Worm (Caenorhabditis elegans) whole organism, late embryonic: ENCODE data around the gene aex-3.

Source experiments
- C38D4.7 ChIP-seq: fragments of 200-800 bp; sonication (Bioruptor generic); optimal IDR thresholded peaks from 2 replicates; lab custom pipeline; 2018; ENCODE audit warnings: mild to moderate bottlenecking, missing genetic modification characterization, moderate library complexity, missing compliant biosample characterization
- K09A11.1 ChIP-seq: sonication (generic microtip); optimal IDR thresholded peaks from 2 replicates; lab custom pipeline; 2017; ENCODE audit warnings: antibody characterized with exemption, mild to moderate bottlenecking, missing genetic modification characterization, missing compliant biosample characterization; ENCODE audit not compliant: insufficient read depth
- ama-1 ChIP-seq: fragments of 150-350 bp; optimal IDR thresholded peaks from 2 replicates; lab custom pipeline; 2014
- ceh-31 ChIP-seq: sonication (generic microtip); optimal IDR thresholded peaks from 2 replicates; lab custom pipeline; 2016; ENCODE audit warnings: missing genetic modification characterization, missing compliant biosample characterization
- ceh-48 ChIP-seq: sonication (generic microtip); optimal IDR thresholded peaks from 2 replicates; lab custom pipeline; 2016; ENCODE audit warnings: missing genetic modification characterization, inconsistent platforms, missing compliant biosample characterization
- dmd-4 ChIP-seq: sonication (generic microtip); optimal IDR thresholded peaks from 2 replicates; lab custom pipeline; 2016; ENCODE audit warnings: borderline replicate concordance, missing genetic modification characterization, missing compliant biosample characterization
- dve-1 ChIP-seq: sonication (generic microtip); optimal IDR thresholded peaks from 2 replicates; lab custom pipeline; 2017; ENCODE audit warnings: antibody characterized with exemption, mild to moderate bottlenecking, missing genetic modification characterization, missing compliant biosample characterization
- elt-2 ChIP-seq: sonication (generic microtip); optimal IDR thresholded peaks from 2 replicates; lab custom pipeline; 2016; ENCODE audit warnings: missing genetic modification reagents, missing genetic modification characterization, missing compliant biosample characterization
- fkh-10 ChIP-seq: fragments of 150-350 bp; optimal IDR thresholded peaks from 2 replicates; lab custom pipeline; 2014; ENCODE audit warnings: missing biosample characterization, missing genetic modification reagents, missing genetic modification characterization
- hlh-13 ChIP-seq: fragments of 200-800 bp; sonication (Bioruptor generic); optimal IDR thresholded peaks from 2 replicates; lab custom pipeline; 2018; ENCODE audit warnings: mild to moderate bottlenecking, missing genetic modification characterization, missing compliant biosample characterization
- pha-4 ChIP-seq: fragments of 150-350 bp; optimal IDR thresholded peaks from 2 replicates; lab custom pipeline; 2018; ENCODE audit warnings: missing biosample characterization, missing genetic modification reagents, missing genetic modification characterization
- pqm-1 ChIP-seq: sonication (generic microtip); optimal IDR thresholded peaks from 2 replicates; lab custom pipeline; 2016; ENCODE audit warnings: missing genetic modification characterization, missing compliant biosample characterization
- rnt-1 ChIP-seq: sonication (generic microtip); optimal IDR thresholded peaks from 2 replicates; lab custom pipeline; 2016; ENCODE audit warnings: missing genetic modification characterization, missing compliant biosample characterization
- sox-4 ChIP-seq: sonication (generic microtip); optimal IDR thresholded peaks from 2 replicates; lab custom pipeline; 2017; ENCODE audit warnings: mild to moderate bottlenecking, missing genetic modification characterization, inconsistent platforms, missing compliant biosample characterization

- TF ChIP-seq ceh-31 (no peak), ceh-48 (no peak), ama-1 (lab: Kevin White, UChicago) (no peak), elt-2 (tag; lab: Kevin White, UChicago) (no peak), dmd-4 (no peak), fkh-10 (no peak), pha-4 (tag; lab: Kevin White, UChicago) (no peak), dve-1 (no peak), pqm-1 (tag; lab: Kevin White, UChicago) (no peak), K09A11.1 (tag; lab: Kevin White, UChicago) (no peak), sox-4 (no peak), rnt-1 (tag; lab: Kevin White, UChicago) (no peak), hlh-13 (no peak), C38D4.7 (GFP tag; lab: Kevin White, UChicago) (no peak)
Measured at ce11 chrX:785368-785767, 25.8 kb upstream of the aex-3 start.
